Worm (Caenorhabditis elegans): ENCODE data around the gene Y94H6A.2.

Y94H6A.2 gene

ce11 chrIV:2773382-2773979 is 43.4 kb downstream of the Y94H6A.2 start:
- TF ChIP-seq hif-1 (tag; optimal IDR thresholded peaks at IDR 0.05), result no peak
- no peak for TF ChIP-seq nhr-237 (tag; optimal IDR thresholded peaks at IDR 0.05)
- TF ChIP-seq Y48G9A.11 (GFP tag; IDR thresholded peaks at IDR 0.05), result no peak
- no peak for TF ChIP-seq pha-4 (GFP tag; IDR thresholded peaks at IDR 0.05)
- peak; percentile 28 for TF ChIP-seq pha-4 (tag; optimal IDR thresholded peaks at IDR 0.05)
- TF ChIP-seq dve-1 (tag; optimal IDR thresholded peaks at IDR 0.05; ENCODE audit: insufficient read depth), result peak; percentile 32
- peak; percentile 33 for TF ChIP-seq nhr-28 (tag; optimal IDR thresholded peaks at IDR 0.05)
- TF ChIP-seq hlh-30 (tag; optimal IDR thresholded peaks at IDR 0.05; ENCODE audit: insufficient read depth), result peak; percentile 88
- no peak for TF ChIP-seq spr-1 (tag; optimal IDR thresholded peaks at IDR 0.05)
- TF ChIP-seq set-16 (GFP tag; IDR thresholded peaks at IDR 0.05), result no peak
- TF ChIP-seq ceh-20 (GFP tag; IDR thresholded peaks at IDR 0.05), result no peak
- no peak for TF ChIP-seq lin-13 (GFP tag; optimal IDR thresholded peaks at IDR 0.05)
- TF ChIP-seq nhr-76 (tag; optimal IDR thresholded peaks at IDR 0.05), result no peak
- peak in 1 of 2 experiments; percentile 43 for TF ChIP-seq daf-16 (GFP tag; optimal IDR thresholded peaks at IDR 0.05)
- TF ChIP-seq daf-16 (tag; optimal IDR thresholded peaks at IDR 0.05), result no peak
- peak; percentile 48 for TF ChIP-seq hlh-11 (tag; optimal IDR thresholded peaks at IDR 0.05)
- peak; percentile 36 for TF ChIP-seq aha-1 (tag)
- TF ChIP-seq mep-1 (tag; optimal IDR thresholded peaks at IDR 0.05), result peak; percentile 29
- no peak for TF ChIP-seq zip-11 (GFP tag; IDR thresholded peaks at IDR 0.05)

ce11 chrIV:2774500-2774899 is 44.4 kb downstream of the Y94H6A.2 start:
- TF ChIP-seq mxl-3 (GFP tag; optimal IDR thresholded peaks at IDR 0.05) (peak; percentile 73), skn-1 (tag; optimal IDR thresholded peaks at IDR 0.05) (no peak), nhr-102 (tag; optimal IDR thresholded peaks at IDR 0.05) (peak; percentile 26), ceh-62 (tag; optimal IDR thresholded peaks at IDR 0.05) (no peak), ztf-7 (tag; optimal IDR thresholded peaks at IDR 0.05) (no peak), lir-3 (tag; optimal IDR thresholded peaks at IDR 0.05) (no peak), mdt-29 (GFP tag; IDR thresholded peaks at IDR 0.05) (0 out of 2 replicates have a peak, but pooled peaks have one; percentile 48), F49E8.2 (tag; optimal IDR thresholded peaks at IDR 0.05; ENCODE audit: borderline replicate concordance) (no peak), nhr-77 (tag; optimal IDR thresholded peaks at IDR 0.05) (peak; percentile 85), T20F7.1 (GFP tag; optimal IDR thresholded peaks at IDR 0.05) (peak; percentile 9), lin-39 (tag; optimal IDR thresholded peaks at IDR 0.05) (no peak), R02D3.7 (tag; optimal IDR thresholded peaks at IDR 0.05) (no peak), daf-8 (GFP tag; IDR thresholded peaks at IDR 0.05) (no peak), aha-1 (tag) (peak; percentile 98), lin-29 (GFP tag; IDR thresholded peaks at IDR 0.05) (peak; percentile 77), cey-2 (tag; optimal IDR thresholded peaks at IDR 0.05; ENCODE audit: borderline replicate concordance, insufficient read depth) (no peak), hmg-1.1 (GFP tag; IDR thresholded peaks at IDR 0.05) (peak; percentile 82), arid-1 (GFP tag; conservative IDR thresholded peaks at IDR 0.05) (peak; percentile 46; the same call in 1 of the 2 replicates), spr-3 (GFP tag; optimal IDR thresholded peaks at IDR 0.05) (no peak), nhr-76 (tag; optimal IDR thresholded peaks at IDR 0.05) (no peak), set-16 (GFP tag; IDR thresholded peaks at IDR 0.05) (peak; percentile 31; the same call in 1 of the 2 replicates), zag-1 (tag; optimal IDR thresholded peaks at IDR 0.05) (no peak), daf-19 (GFP tag; conservative IDR thresholded peaks at IDR 0.05) (no peak), dmd-6 (GFP tag; IDR thresholded peaks at IDR 0.05) (peak; percentile 78), duxl-1 (tag; optimal IDR thresholded peaks at IDR 0.05; ENCODE audit: poor library complexity) (no peak), zfp-2 (tag; optimal IDR thresholded peaks at IDR 0.05) (no peak), Y75B8A.6 (GFP tag; IDR thresholded peaks at IDR 0.05) (0 out of 2 replicates have a peak, but pooled peaks have one; percentile 26), ZK546.5 (tag; optimal IDR thresholded peaks at IDR 0.05) (no peak), lin-38 (GFP tag; IDR thresholded peaks at IDR 0.05) (peak; percentile 41; the same call in 1 of the 2 replicates), ceh-32 (tag; optimal IDR thresholded peaks at IDR 0.05; ENCODE audit: poor library complexity) (no peak), pqm-1 (tag; optimal IDR thresholded peaks at IDR 0.05) (no peak), nhr-41 (GFP tag; IDR thresholded peaks at IDR 0.05) (no peak), ztf-11 (tag; optimal IDR thresholded peaks at IDR 0.05) (no peak), dpl-1 (GFP tag; optimal IDR thresholded peaks at IDR 0.05) (peak; percentile 28)
